Worm (Caenorhabditis elegans) whole organism, young adult: ENCODE data around the gene erp-44.3.

Source experiments
- B0035.1 ChIP-seq: sonication (generic microtip); optimal IDR thresholded peaks from 2 replicates; lab custom pipeline; 2016; ENCODE audit warnings: missing genetic modification characterization, mild to moderate bottlenecking, missing compliant biosample characterization, missing genotype, missing genetic modification reagents
- B0261.1 ChIP-seq: sonication (generic microtip); optimal IDR thresholded peaks from 2 replicates; lab custom pipeline; 2016; ENCODE audit warnings: mild to moderate bottlenecking, missing genetic modification characterization, moderate library complexity, missing compliant biosample characterization
- D2030.7 ChIP-seq: fragments of 200-800 bp; sonication (Bioruptor generic); IDR thresholded peaks from 2 replicates; pipeline ENCODE4 v1.3.6; 2022; ENCODE audit warnings: missing genetic modification reagents, missing genetic modification characterization, missing compliant biosample characterization
- F22D6.2 ChIP-seq: sonication (generic microtip); optimal IDR thresholded peaks from 2 replicates; lab custom pipeline; 2016; ENCODE audit warnings: mild to moderate bottlenecking, missing genetic modification characterization, missing compliant biosample characterization
- F39B2.1 ChIP-seq: fragments of 200-800 bp; sonication (Bioruptor generic); IDR thresholded peaks from 2 replicates; pipeline ENCODE4 v1.3.6; 2022; ENCODE audit warnings: missing genetic modification reagents, missing genetic modification characterization, missing compliant biosample characterization
- F55B11.4 ChIP-seq: sonication (generic microtip); optimal IDR thresholded peaks from 2 replicates; lab custom pipeline; 2016; ENCODE audit warnings: missing compliant biosample characterization, missing genetic modification characterization, borderline replicate concordance; ENCODE audit not compliant: insufficient read depth
- K11D2.4 ChIP-seq: fragments of 200-800 bp; sonication (Bioruptor generic); IDR thresholded peaks from 2 replicates; pipeline ENCODE4 v1.3.6; 2022; ENCODE audit warnings: missing genetic modification reagents, missing genetic modification characterization, missing compliant biosample characterization
- K12H6.12 ChIP-seq: fragments of 200-800 bp; sonication (Bioruptor generic); optimal IDR thresholded peaks from 2 replicates; lab custom pipeline; 2018; ENCODE audit warnings: mild to moderate bottlenecking, missing genetic modification characterization, missing compliant biosample characterization
- aptf-2 ChIP-seq: fragments of 200-800 bp; sonication (Bioruptor generic); conservative IDR thresholded peaks from 2 replicates; pipeline ENCODE4 v1.3.6; 2022; ENCODE audit warnings: missing genetic modification reagents, missing genetic modification characterization, missing compliant biosample characterization
- atf-7 ChIP-seq: sonication (generic microtip); optimal IDR thresholded peaks from 2 replicates; lab custom pipeline; 2017; ENCODE audit warnings: mild to moderate bottlenecking, missing genetic modification characterization, missing compliant biosample characterization
- bed-2 ChIP-seq: fragments of 200-800 bp; sonication (Bioruptor generic); IDR thresholded peaks from 2 replicates; pipeline ENCODE4 v1.3.6; 2022; ENCODE audit warnings: missing genetic modification reagents, missing genetic modification characterization, missing compliant biosample characterization
- ccch-3 ChIP-seq: fragments of 200-800 bp; sonication (Bioruptor generic); optimal IDR thresholded peaks from 2 replicates; lab custom pipeline; 2018; ENCODE audit warnings: mild to moderate bottlenecking, missing genetic modification characterization, missing compliant biosample characterization
- ceh-27 ChIP-seq: fragments of 200-800 bp; sonication (Bioruptor generic); optimal IDR thresholded peaks from 2 replicates; lab custom pipeline; 2018; ENCODE audit warnings: mild to moderate bottlenecking, missing genetic modification characterization, moderate library complexity, missing compliant biosample characterization
- ceh-91 ChIP-seq: fragments of 200-800 bp; sonication (Bioruptor generic); IDR thresholded peaks from 2 replicates; pipeline ENCODE4 v1.3.6; 2022; ENCODE audit warnings: missing genetic modification reagents, missing genetic modification characterization, missing compliant biosample characterization
- chd-7 ChIP-seq: sonication (generic microtip); optimal IDR thresholded peaks from 2 replicates; lab custom pipeline; 2016; ENCODE audit warnings: mild to moderate bottlenecking, missing genetic modification characterization, moderate library complexity, missing compliant biosample characterization
- ets-4 ChIP-seq: fragments of 200-800 bp; sonication (Bioruptor generic); optimal IDR thresholded peaks from 2 replicates; lab custom pipeline; 2018; ENCODE audit warnings: mild to moderate bottlenecking, missing genetic modification characterization, missing compliant biosample characterization
- hlh-12 ChIP-seq: sonication (generic microtip); optimal IDR thresholded peaks from 2 replicates; lab custom pipeline; 2016; ENCODE audit warnings: missing genetic modification characterization, missing compliant biosample characterization
- hlh-26 ChIP-seq: fragments of 200-800 bp; sonication (Bioruptor generic); conservative IDR thresholded peaks from 2 replicates; pipeline ENCODE4 v1.3.6; 2022; ENCODE audit warnings: missing genetic modification reagents, missing genetic modification characterization, missing compliant biosample characterization
- hmg-1.2 ChIP-seq: fragments of 200-800 bp; sonication (Bioruptor generic); IDR thresholded peaks from 2 replicates; pipeline ENCODE4 v1.3.6; 2022; ENCODE audit warnings: missing genetic modification reagents, missing genetic modification characterization, missing compliant biosample characterization
- hmg-20 ChIP-seq: fragments of 200-800 bp; sonication (Bioruptor generic); IDR thresholded peaks from 2 replicates; pipeline ENCODE4 v1.3.6; 2022; ENCODE audit warnings: missing genetic modification reagents, missing genetic modification characterization, missing compliant biosample characterization
- hrde-1 ChIP-seq: sonication (generic microtip); optimal IDR thresholded peaks from 2 replicates; lab custom pipeline; 2016; ENCODE audit warnings: missing genetic modification characterization, mild to moderate bottlenecking, missing compliant biosample characterization, moderate library complexity, missing genotype, missing genetic modification reagents, borderline replicate concordance
- let-526 ChIP-seq: fragments of 200-800 bp; sonication (Bioruptor generic); IDR thresholded peaks from 2 replicates; pipeline ENCODE4 v1.3.6; 2022; ENCODE audit warnings: missing genetic modification reagents, missing genetic modification characterization, missing compliant biosample characterization
- lin-35 ChIP-seq, 3 experiments: fragments of 150-350 bp in 2 of 3; sonication (generic microtip) in 1 of 3; optimal IDR thresholded peaks; 2 replicates each; lab custom pipeline; 2014 to 2018; ENCODE audit warnings: missing biosample characterization in 3 of 3, missing genetic modification characterization in 3 of 3, missing genetic modification reagents in 3 of 3
- lin-54 ChIP-seq: fragments of 200-800 bp; sonication (Bioruptor generic); optimal IDR thresholded peaks from 2 replicates; lab custom pipeline; 2018; ENCODE audit warnings: mild to moderate bottlenecking, missing genetic modification characterization, missing compliant biosample characterization
- madf-3 ChIP-seq: fragments of 200-800 bp; sonication (Bioruptor generic); IDR thresholded peaks from 2 replicates; pipeline ENCODE4 v1.3.6; 2022; ENCODE audit warnings: missing genetic modification reagents, missing genetic modification characterization, missing compliant biosample characterization
- madf-8 ChIP-seq: fragments of 200-800 bp; sonication (Bioruptor generic); conservative IDR thresholded peaks from 2 replicates; pipeline ENCODE4 v1.3.6; 2022; ENCODE audit warnings: missing genetic modification reagents, missing genetic modification characterization, missing compliant biosample characterization
- nhr-80 ChIP-seq: sonication (generic microtip); optimal IDR thresholded peaks from 2 replicates; lab custom pipeline; 2016; ENCODE audit warnings: missing genetic modification characterization, missing compliant biosample characterization
- repo-1 ChIP-seq: sonication (generic microtip); optimal IDR thresholded peaks from 2 replicates; lab custom pipeline; 2017; ENCODE audit warnings: mild to moderate bottlenecking, missing genetic modification characterization, missing compliant biosample characterization
- sdz-38 ChIP-seq: sonication (generic microtip); optimal IDR thresholded peaks from 2 replicates; lab custom pipeline; 2016; ENCODE audit warnings: missing genotype, missing genetic modification characterization, missing compliant biosample characterization
- snpc-1.3 ChIP-seq: sonication (generic microtip); optimal IDR thresholded peaks from 2 replicates; lab custom pipeline; 2017; ENCODE audit warnings: missing genetic modification characterization, mild to moderate bottlenecking, missing compliant biosample characterization, antibody characterized with exemption, moderate library complexity, missing genotype, missing genetic modification reagents; ENCODE audit not compliant: insufficient read depth
- snpc-3.4 ChIP-seq: sonication (generic microtip); optimal IDR thresholded peaks from 2 replicates; lab custom pipeline; 2017; ENCODE audit warnings: missing genetic modification characterization, mild to moderate bottlenecking, missing compliant biosample characterization, antibody characterized with exemption, moderate library complexity, missing genotype, missing genetic modification reagents
- tbx-9 ChIP-seq: sonication (generic microtip); optimal IDR thresholded peaks from 2 replicates; lab custom pipeline; 2016; ENCODE audit warnings: borderline replicate concordance, missing genetic modification characterization, inconsistent platforms, missing compliant biosample characterization
- xnd-1 ChIP-seq: sonication (generic microtip); optimal IDR thresholded peaks from 2 replicates; lab custom pipeline; 2016; ENCODE audit warnings: missing genotype, missing genetic modification reagents, missing genetic modification characterization, missing compliant biosample characterization
- ztf-28 ChIP-seq: fragments of 200-800 bp; sonication (Bioruptor generic); IDR thresholded peaks from 2 replicates; pipeline ENCODE4 v1.3.6; 2022; ENCODE audit warnings: missing genetic modification reagents, missing genetic modification characterization, missing compliant biosample characterization

The erp-44.3 gene

DNA sequence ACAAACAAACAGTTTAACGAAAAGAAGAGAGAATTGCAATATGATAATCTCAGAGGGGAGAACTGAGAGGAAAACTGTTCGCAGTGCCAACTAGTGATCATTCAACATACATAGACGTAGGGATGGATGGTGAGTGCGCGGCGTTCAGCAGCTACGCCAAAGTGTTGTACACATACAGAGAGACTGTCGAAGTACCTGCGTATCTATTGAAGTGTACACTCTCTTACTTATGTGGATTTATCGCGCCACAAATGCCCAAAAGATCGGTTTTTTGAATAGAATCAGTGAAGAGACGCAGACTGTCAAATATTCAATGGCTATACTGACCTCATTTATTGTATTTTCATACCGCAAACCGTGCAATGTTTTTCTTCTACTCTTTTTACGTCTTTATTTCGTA, 47.8 kb downstream of the erp-44.3 start:
- peak; percentile 70; the same call in 1 of the 2 replicates for TF ChIP-seq hmg-1.2 (GFP tag; lab: Robert Waterston, UW)
- no peak for TF ChIP-seq ceh-91 (GFP tag; lab: Robert Waterston, UW)
- TF ChIP-seq lin-54 (GFP tag; lab: Kevin White, UChicago), result no peak
- no peak for TF ChIP-seq hmg-20
- no peak for TF ChIP-seq K12H6.12
- TF ChIP-seq let-526 (GFP tag; lab: Robert Waterston, UW), result no peak

DNA sequence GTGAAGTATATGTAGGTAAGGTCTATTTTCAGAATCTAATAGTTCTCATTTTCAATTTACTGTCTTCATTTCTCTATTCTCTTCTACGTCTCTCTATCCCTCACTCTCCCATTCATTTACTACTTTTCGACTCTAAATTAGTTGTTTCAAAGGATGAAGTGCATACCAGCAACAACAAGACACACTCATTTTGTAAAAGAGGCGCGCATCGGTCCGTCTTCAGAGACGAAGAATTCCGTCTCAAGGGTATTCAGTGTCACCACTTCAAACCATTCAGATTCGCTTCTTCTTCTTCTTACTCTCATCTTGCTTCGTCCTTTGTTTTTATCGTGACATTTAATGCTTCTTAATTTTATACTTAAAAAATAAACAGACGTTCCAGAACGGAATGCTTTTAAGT, 48.9 kb downstream of the erp-44.3 start:
- TF ChIP-seq B0261.1 (tag; lab: Kevin White, UChicago) (no peak), aptf-2 (GFP tag; lab: Robert Waterston, UW) (no peak), ceh-27 (GFP tag; lab: Kevin White, UChicago) (peak; percentile 66)

DNA sequence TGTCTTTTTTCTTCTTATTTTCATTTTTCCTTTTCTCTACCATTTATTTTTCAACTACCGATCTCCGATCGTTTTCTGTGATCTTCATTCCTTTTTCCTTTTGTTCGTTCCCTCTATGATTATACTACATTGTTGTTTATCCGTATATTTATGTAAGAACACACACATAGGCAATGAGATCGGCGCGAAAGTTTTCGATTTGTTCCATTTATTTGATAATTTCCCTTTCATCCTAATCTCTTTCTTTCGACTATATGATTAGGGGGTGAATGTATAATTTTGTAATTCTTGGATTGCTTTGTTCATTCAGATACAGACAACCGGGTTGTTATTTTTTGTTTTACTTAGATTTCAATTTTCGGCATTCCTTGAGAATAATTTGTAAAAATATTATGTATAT, 51.2 kb downstream of the erp-44.3 start:
- no peak for TF ChIP-seq B0035.1 (tag; lab: Kevin White, UChicago)
- TF ChIP-seq snpc-1.3 (tag; lab: Kevin White, UChicago), result no peak
- TF ChIP-seq madf-3 (GFP tag; lab: Robert Waterston, UW), result no peak
- TF ChIP-seq madf-8, result no peak
- TF ChIP-seq tbx-9 (tag; lab: Kevin White, UChicago), result no peak
- no peak for TF ChIP-seq repo-1 (tag; lab: Kevin White, UChicago)
- TF ChIP-seq ceh-91 (GFP tag; lab: Robert Waterston, UW), result no peak
- TF ChIP-seq K12H6.12, result no peak
- no peak for TF ChIP-seq ztf-28 (GFP tag; lab: Robert Waterston, UW)
- no peak for TF ChIP-seq hlh-26 (GFP tag; lab: Robert Waterston, UW)
- TF ChIP-seq ccch-3 (GFP tag; lab: Kevin White, UChicago), result no peak

DNA sequence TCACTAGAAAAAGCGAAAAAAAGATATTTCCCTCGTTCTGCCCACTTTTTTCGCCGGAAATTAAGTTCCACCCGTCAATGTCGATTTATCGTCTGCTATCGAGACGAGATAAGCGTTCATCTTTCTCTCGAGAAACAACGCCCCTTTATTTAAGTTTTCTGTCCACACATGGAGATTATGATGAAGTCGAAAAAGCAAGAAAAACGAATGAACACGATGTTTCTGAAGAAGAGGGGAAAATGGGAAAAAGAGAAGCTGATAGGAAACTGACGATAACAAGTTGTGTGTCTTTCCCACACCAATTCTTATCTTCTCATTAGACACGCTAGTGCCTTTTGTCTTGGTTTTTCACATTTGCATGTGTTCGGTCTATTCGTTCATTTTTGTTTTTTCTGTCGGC, 52.3 kb downstream of the erp-44.3 start:
- TF ChIP-seq ets-4 (GFP tag; lab: Kevin White, UChicago), result peak; percentile 23
- no peak for TF ChIP-seq sdz-38
- TF ChIP-seq nhr-80 (tag; lab: Kevin White, UChicago), result peak; percentile 91

DNA sequence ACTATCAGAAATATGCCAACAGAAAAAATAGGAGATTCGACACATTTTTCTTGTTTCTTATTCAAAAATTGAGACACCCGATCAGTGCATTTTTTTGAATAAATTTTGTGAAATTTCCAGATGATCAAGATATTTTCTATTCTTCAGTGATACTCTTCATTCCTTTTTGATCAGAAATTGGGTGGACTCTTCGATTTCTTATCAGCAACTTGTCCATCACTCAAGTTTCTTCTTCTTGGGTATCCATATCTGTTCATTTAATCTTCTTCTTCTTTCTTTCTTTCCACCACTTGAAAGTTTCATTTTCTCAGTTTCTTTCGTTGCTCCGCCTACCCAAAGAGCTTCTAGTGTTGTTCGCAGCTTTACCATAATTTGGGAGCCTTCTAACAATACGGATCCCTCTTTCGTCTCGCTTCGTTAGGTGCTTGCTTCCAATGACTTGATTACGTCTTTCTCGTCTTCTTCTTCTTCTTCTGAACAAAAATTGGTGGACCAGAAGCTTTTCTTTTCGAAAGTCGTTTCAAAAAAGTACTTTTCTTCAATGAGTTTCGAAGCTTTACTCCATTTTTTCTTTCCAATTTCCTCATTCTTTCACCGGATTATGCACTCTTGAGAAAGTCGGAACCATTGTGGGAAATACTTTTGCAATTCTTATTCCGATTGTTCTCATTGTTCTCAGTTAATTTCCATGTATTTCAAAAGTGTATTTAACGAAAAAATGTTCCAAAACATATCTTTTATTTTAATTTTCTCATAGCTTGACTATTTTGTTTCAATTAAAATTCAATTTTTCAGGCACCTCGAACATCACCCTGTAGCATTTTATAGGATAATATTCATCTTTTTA, 53.5 kb downstream of the erp-44.3 start, which contains the start of gene pct-1:
Gene pct-1 (plus strand): TSS at position 797 of the 847 bp plus-strand sequence.
- TF ChIP-seq hlh-12 (tag; lab: Kevin White, UChicago) (no peak), atf-7 (tag; lab: Kevin White, UChicago) (no peak), F55B11.4 (tag; lab: Kevin White, UChicago) (no peak), K11D2.4 (GFP tag; lab: Robert Waterston, UW) (no peak), xnd-1 (no peak), chd-7 (no peak), hrde-1 (tag; lab: Kevin White, UChicago) (no peak), D2030.7 (no peak), bed-2 (GFP tag; lab: Robert Waterston, UW) (no peak), F39B2.1 (GFP tag; lab: Robert Waterston, UW) (no peak), madf-8 (no peak), lin-35 (GFP tag; optimal IDR thresholded peaks at IDR 0.05; lab: Kevin White, UChicago) (no peak), F22D6.2 (tag; lab: Kevin White, UChicago) (no peak), snpc-3.4 (no peak)
- TF ChIP-seq, all 124 proteins: peak for 0
